Worm (Caenorhabditis elegans) whole organism, L3 larva: Measurements from ENCODE around the gene mpst-1.

ENCODE experiments used
- ZK546.5 ChIP-seq: sonication (generic microtip); optimal IDR thresholded peaks from 2 replicates; lab custom pipeline; 2017; ENCODE audit warnings: missing biosample characterization, missing genetic modification characterization
- ama-1 ChIP-seq: fragments of 150-350 bp; optimal IDR thresholded peaks from 2 replicates; lab custom pipeline; 2018
- ceh-28 ChIP-seq: fragments of 150-350 bp; optimal IDR thresholded peaks from 2 replicates; lab custom pipeline; 2014; ENCODE audit warnings: missing biosample characterization, missing genetic modification reagents, missing genetic modification characterization
- ceh-82 ChIP-seq: fragments of 150-350 bp; optimal IDR thresholded peaks from 2 replicates; lab custom pipeline; 2014; ENCODE audit warnings: missing biosample characterization, missing genetic modification characterization
- daf-12 ChIP-seq: fragments of 150-350 bp; optimal IDR thresholded peaks from 2 replicates; lab custom pipeline; 2014; ENCODE audit warnings: missing biosample characterization, missing genetic modification reagents, missing genetic modification characterization
- egl-27 ChIP-seq: sonication (generic microtip); optimal IDR thresholded peaks from 4 replicates; lab custom pipeline; 2017; ENCODE audit warnings: missing biosample characterization, missing genetic modification reagents, missing genetic modification characterization
- egl-5 ChIP-seq: fragments of 150-350 bp; optimal IDR thresholded peaks from 2 replicates; lab custom pipeline; 2017; ENCODE audit warnings: missing biosample characterization, missing genetic modification reagents, missing genetic modification characterization, inconsistent platforms
- elt-2 ChIP-seq: sonication (generic microtip); optimal IDR thresholded peaks from 2 replicates; lab custom pipeline; 2016; ENCODE audit warnings: missing genetic modification reagents, mild to moderate bottlenecking, missing genetic modification characterization, missing compliant biosample characterization
- elt-3 ChIP-seq, 3 experiments: fragments of 150-350 bp in 1 of 3; sonication (generic microtip) in 2 of 3; optimal IDR thresholded peaks; 2 replicates in 2 of 3; 4 replicates in 1 of 3; lab custom pipeline; 2014 to 2017; ENCODE audit warnings: missing biosample characterization in 3 of 3, missing genetic modification characterization in 3 of 3
- eor-1 ChIP-seq, 2 experiments: fragments of 150-350 bp; optimal IDR thresholded peaks; 2 replicates each; lab custom pipeline; 2014 to 2018; ENCODE audit warnings: missing biosample characterization in 2 of 2, missing genetic modification characterization in 2 of 2
- fkh-2 ChIP-seq: fragments of 150-350 bp; optimal IDR thresholded peaks from 2 replicates; lab custom pipeline; 2014; ENCODE audit warnings: missing biosample characterization, missing genetic modification reagents, missing genetic modification characterization
- fos-1 ChIP-seq: fragments of 150-350 bp; optimal IDR thresholded peaks from 2 replicates; lab custom pipeline; 2014; ENCODE audit warnings: missing biosample characterization, missing genetic modification characterization
- jun-1 ChIP-seq: fragments of 150-350 bp; optimal IDR thresholded peaks from 2 replicates; lab custom pipeline; 2014; ENCODE audit warnings: missing biosample characterization, missing genetic modification reagents, missing genetic modification characterization
- lin-39 ChIP-seq: fragments of 150-350 bp; optimal IDR thresholded peaks from 2 replicates; lab custom pipeline; 2018; ENCODE audit warnings: missing biosample characterization, missing genetic modification reagents, missing genetic modification characterization
- lsy-12 ChIP-seq: sonication (generic microtip); optimal IDR thresholded peaks from 2 replicates; lab custom pipeline; 2016; ENCODE audit warnings: mild to moderate bottlenecking, missing genetic modification characterization, missing compliant biosample characterization
- mml-1 ChIP-seq: fragments of 150-350 bp; sonication (generic microtip); optimal IDR thresholded peaks from 3 replicates; lab custom pipeline; 2014; ENCODE audit warnings: missing biosample characterization, missing genetic modification characterization
- nfya-1 ChIP-seq: sonication (generic microtip); optimal IDR thresholded peaks from 2 replicates; lab custom pipeline; 2017; ENCODE audit warnings: missing genetic modification characterization, mild to moderate bottlenecking, missing compliant biosample characterization, antibody characterized with exemption, moderate library complexity; ENCODE audit not compliant: insufficient read depth
- nhr-23 ChIP-seq: fragments of 150-350 bp; optimal IDR thresholded peaks from 2 replicates; lab custom pipeline; 2014; ENCODE audit warnings: missing biosample characterization, missing genetic modification reagents, missing genetic modification characterization
- nhr-237 ChIP-seq: fragments of 150-350 bp; optimal IDR thresholded peaks from 2 replicates; lab custom pipeline; 2014; ENCODE audit warnings: missing biosample characterization, missing genetic modification characterization
- nhr-25 ChIP-seq: sonication (generic microtip); optimal IDR thresholded peaks from 2 replicates; lab custom pipeline; 2017; ENCODE audit warnings: missing biosample characterization, missing genetic modification characterization
- nhr-28 ChIP-seq: fragments of 150-350 bp; optimal IDR thresholded peaks from 2 replicates; lab custom pipeline; 2014; ENCODE audit warnings: missing biosample characterization, missing genetic modification characterization
- nhr-43 ChIP-seq: sonication (generic microtip); optimal IDR thresholded peaks from 2 replicates; lab custom pipeline; 2016; ENCODE audit warnings: mild to moderate bottlenecking, missing genetic modification characterization, missing compliant biosample characterization; ENCODE audit not compliant: poor library complexity, severe bottlenecking
- nhr-67 ChIP-seq: fragments of 150-350 bp; optimal IDR thresholded peaks from 2 replicates; lab custom pipeline; 2014; ENCODE audit warnings: missing biosample characterization, missing genetic modification characterization
- nhr-76 ChIP-seq: fragments of 150-350 bp; sonication (generic microtip); optimal IDR thresholded peaks from 5 replicates; lab custom pipeline; 2014; ENCODE audit warnings: missing biosample characterization, missing genetic modification characterization
- nhr-77 ChIP-seq: fragments of 150-350 bp; optimal IDR thresholded peaks from 2 replicates; lab custom pipeline; 2014; ENCODE audit warnings: missing biosample characterization, missing genetic modification characterization
- pha-4 ChIP-seq: fragments of 150-350 bp; optimal IDR thresholded peaks from 2 replicates; lab custom pipeline; 2014; ENCODE audit warnings: missing biosample characterization, missing genetic modification reagents, missing genetic modification characterization
- pqm-1 ChIP-seq: fragments of 150-350 bp; optimal IDR thresholded peaks from 2 replicates; lab custom pipeline; 2017; ENCODE audit warnings: missing biosample characterization, missing genetic modification characterization, inconsistent platforms
- sea-2 ChIP-seq: fragments of 150-350 bp; sonication (generic microtip); optimal IDR thresholded peaks from 4 replicates; lab custom pipeline; 2014; ENCODE audit warnings: missing biosample characterization, missing genetic modification reagents, missing genetic modification characterization
- unc-39 ChIP-seq: sonication (generic microtip); optimal IDR thresholded peaks from 4 replicates; lab custom pipeline; 2017; ENCODE audit warnings: missing biosample characterization, missing genetic modification characterization
- zag-1 ChIP-seq: fragments of 150-350 bp; optimal IDR thresholded peaks from 2 replicates; lab custom pipeline; 2014; ENCODE audit warnings: missing biosample characterization, missing genetic modification characterization
- ztf-11 ChIP-seq: fragments of 150-350 bp; optimal IDR thresholded peaks from 2 replicates; lab custom pipeline; 2014; ENCODE audit warnings: missing biosample characterization, missing genetic modification characterization
- ztf-4 ChIP-seq: fragments of 150-350 bp; optimal IDR thresholded peaks from 2 replicates; lab custom pipeline; 2014; ENCODE audit warnings: missing biosample characterization, missing genetic modification characterization

The mpst-1 gene

ce11 chrV:11797272-11797855 lies 29.5 kb downstream of the mpst-1 start:
- TF ChIP-seq ZK546.5 (tag; lab: Kevin White, UChicago) (no peak), nhr-25 (tag; lab: Kevin White, UChicago) (peak; percentile 79), nhr-76 (tag; lab: Kevin White, UChicago) (no peak), nhr-28 (tag; lab: Kevin White, UChicago) (no peak), egl-5 (tag; lab: Kevin White, UChicago) (no peak), nhr-43 (tag; lab: Kevin White, UChicago) (peak; percentile 47), zag-1 (tag; lab: Kevin White, UChicago) (no peak)
- TF ChIP-seq, all 47 proteins: peak for 2

ce11 chrV:11796343-11796742 lies 30.5 kb downstream of the mpst-1 start:
- TF ChIP-seq elt-2 (tag; lab: Kevin White, UChicago) (no peak), lsy-12 (tag; lab: Kevin White, UChicago) (no peak), ztf-11 (tag; lab: Kevin White, UChicago) (no peak), jun-1 (tag; lab: Kevin White, UChicago) (peak; percentile 2), daf-12 (tag; lab: Kevin White, UChicago) (no peak), nhr-43 (tag; lab: Kevin White, UChicago) (peak; percentile 31), nhr-23 (tag; lab: Kevin White, UChicago) (peak; percentile 37)
- TF ChIP-seq, all 47 proteins: peak for 3

ce11 chrV:11795352-11795751 lies 31.5 kb downstream of the mpst-1 start:
- TF ChIP-seq nhr-77 (tag; lab: Kevin White, UChicago) (no peak), ceh-28 (peak; percentile 47), nhr-23 (tag; lab: Kevin White, UChicago) (peak; percentile 64), nhr-25 (tag; lab: Kevin White, UChicago) (peak; percentile 23), mml-1 (tag; lab: Kevin White, UChicago) (no peak), nhr-67 (no peak)

ce11 chrV:11794172-11794571 lies 32.7 kb downstream of the mpst-1 start:
- TF ChIP-seq nhr-67 (no peak), nhr-237 (tag; lab: Kevin White, UChicago) (no peak), ztf-4 (tag; lab: Kevin White, UChicago) (no peak), sea-2 (no peak), egl-27 (tag; lab: Kevin White, UChicago) (no peak), pqm-1 (tag; lab: Kevin White, UChicago) (no peak), nhr-77 (tag; lab: Kevin White, UChicago) (no peak), zag-1 (tag; lab: Kevin White, UChicago) (no peak), lin-39 (tag; lab: Kevin White, UChicago) (no peak), nhr-25 (tag; lab: Kevin White, UChicago) (peak; percentile 64), fos-1 (no peak), fkh-2 (tag; lab: Kevin White, UChicago) (no peak), nhr-43 (tag; lab: Kevin White, UChicago) (peak; percentile 52), nhr-76 (tag; lab: Kevin White, UChicago) (no peak), elt-3 (tag; optimal IDR thresholded peaks at IDR 0.05; lab: Kevin White, UChicago) (no peak), ceh-82 (tag; lab: Kevin White, UChicago) (no peak)

- no peak for TF ChIP-seq nhr-77 (tag; lab: Kevin White, UChicago)
- no peak for TF ChIP-seq ztf-4 (tag; lab: Kevin White, UChicago)
- no peak for TF ChIP-seq fos-1
- no peak for TF ChIP-seq eor-1 (tag; optimal IDR thresholded peaks at IDR 0.05; lab: Kevin White, UChicago)
- no peak for TF ChIP-seq nhr-25 (tag; lab: Kevin White, UChicago)
- TF ChIP-seq ama-1 (lab: Kevin White, UChicago) = no peak
- no peak for TF ChIP-seq pha-4
- no peak for TF ChIP-seq daf-12 (tag; lab: Kevin White, UChicago)
- no peak for TF ChIP-seq nfya-1
- TF ChIP-seq unc-39 (tag; lab: Kevin White, UChicago) = no peak
- no peak for TF ChIP-seq ceh-82 (tag; lab: Kevin White, UChicago)
- TF ChIP-seq elt-3 (tag; optimal IDR thresholded peaks at IDR 0.05; lab: Kevin White, UChicago) = no peak
Measured at ce11 chrV:11789474-11789873, 37.4 kb downstream of the mpst-1 start, which contains the start of gene D2023.1. TSS of gene D2023.1 (plus strand) at chrV:11789550.
